Fruit fly (Drosophila melanogaster) S2 (cell line): Measurements from ENCODE around the gene CG7164.

Experiments used
- CG8478 ChIP-seq: fragments of >200 bp; optimal IDR thresholded peaks from 2 replicates; lab custom pipeline; 2018
- CTCF ChIP-seq, 2 experiments: fragments of >200 bp; optimal IDR thresholded peaks; 2 replicates each; lab custom pipeline; 2018

- TF ChIP-seq CTCF (optimal IDR thresholded peaks at IDR 0.05; lab: Kevin White, UChicago) (no peak), CG8478 (lab: Kevin White, UChicago) (no peak)
Observed at dm6 chr2L:7813357-7813756, 32.1 kb downstream of the CG7164 start.
